Fruit fly (Drosophila melanogaster): ENCODE measurements around the gene CG6254.

The CG6254 gene

dm6 chr3R:10137801-10138200, 23.3 kb downstream of the CG6254 start:
- TF ChIP-seq brk (GFP tag; optimal IDR thresholded peaks at IDR 0.05), result no peak
- no peak for TF ChIP-seq Hr78 (GFP tag; optimal IDR thresholded peaks at IDR 0.05)
- no peak for TF ChIP-seq CG9705 (GFP tag; optimal IDR thresholded peaks at IDR 0.05)
- TF ChIP-seq sage (GFP tag; optimal IDR thresholded peaks at IDR 0.05), result no peak
- no peak for TF ChIP-seq N (GFP tag; optimal IDR thresholded peaks at IDR 0.05)
- TF ChIP-seq Dif (GFP tag; optimal IDR thresholded peaks at IDR 0.05; ENCODE audit: partially characterized antibody), result no peak
- no peak for TF ChIP-seq psq (GFP tag; optimal IDR thresholded peaks at IDR 0.05)
- no peak for TF ChIP-seq jim (GFP tag; optimal IDR thresholded peaks at IDR 0.05)
- no peak for TF ChIP-seq HLH106 (tag; optimal IDR thresholded peaks at IDR 0.05)

DNA sequence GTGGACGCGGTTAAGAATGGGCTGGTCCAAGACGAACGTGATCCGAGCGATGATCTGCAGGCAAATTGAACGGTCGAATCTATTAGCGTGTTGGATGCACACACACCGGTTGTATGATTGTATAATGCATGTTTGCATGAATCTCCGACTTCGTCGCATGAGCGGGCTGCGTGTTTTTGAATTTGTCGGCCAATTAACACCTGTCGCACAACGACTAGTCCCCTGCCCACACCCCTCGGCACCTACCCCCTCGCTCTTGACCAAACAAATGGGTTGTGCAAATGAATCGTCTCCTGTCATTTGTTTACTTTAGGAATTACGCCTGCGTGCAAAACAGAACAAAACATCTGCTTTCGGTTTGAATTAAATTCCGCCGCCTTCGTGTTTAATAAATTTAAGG, 26.1 kb downstream of the CG6254 start:
- no peak for TF ChIP-seq sv (GFP tag; optimal IDR thresholded peaks at IDR 0.05)
- TF ChIP-seq fru (GFP tag; optimal IDR thresholded peaks at IDR 0.05), result no peak
- no peak for TF ChIP-seq Sp1 (GFP tag; optimal IDR thresholded peaks at IDR 0.05)
- TF ChIP-seq Hr83 (GFP tag; optimal IDR thresholded peaks at IDR 0.05; ENCODE audit: poor library complexity, severe bottlenecking), result no peak
- TF ChIP-seq Jra (GFP tag; optimal IDR thresholded peaks at IDR 0.05), result no peak
- TF ChIP-seq psq (GFP tag; optimal IDR thresholded peaks at IDR 0.05), result no peak
- no peak for TF ChIP-seq ey (GFP tag; optimal IDR thresholded peaks at IDR 0.05)
- no peak for TF ChIP-seq brk (GFP tag; optimal IDR thresholded peaks at IDR 0.05)
- TF ChIP-seq tai (GFP tag; optimal IDR thresholded peaks at IDR 0.05), result no peak
- no peak for TF ChIP-seq Hr78 (GFP tag; optimal IDR thresholded peaks at IDR 0.05)
- TF ChIP-seq OdsH (GFP tag; optimal IDR thresholded peaks at IDR 0.05), result no peak
- TF ChIP-seq Abd-B (GFP tag; optimal IDR thresholded peaks at IDR 0.05), result no peak
- TF ChIP-seq Hnf4 (GFP tag; optimal IDR thresholded peaks at IDR 0.05), result no peak
- no peak for TF ChIP-seq rgr (GFP tag; optimal IDR thresholded peaks at IDR 0.05)
- TF ChIP-seq h (GFP tag; optimal IDR thresholded peaks at IDR 0.05), result no peak
- TF ChIP-seq foxo (GFP tag; optimal IDR thresholded peaks at IDR 0.05), result no peak
- no peak for TF ChIP-seq pan (optimal IDR thresholded peaks at IDR 0.05)
- no peak for TF ChIP-seq lola (GFP tag; optimal IDR thresholded peaks at IDR 0.05)
- no peak for TF ChIP-seq N (GFP tag; optimal IDR thresholded peaks at IDR 0.05)
- no peak for TF ChIP-seq Vsx2 (GFP tag; optimal IDR thresholded peaks at IDR 0.05; ENCODE audit: partially characterized antibody)

DNA sequence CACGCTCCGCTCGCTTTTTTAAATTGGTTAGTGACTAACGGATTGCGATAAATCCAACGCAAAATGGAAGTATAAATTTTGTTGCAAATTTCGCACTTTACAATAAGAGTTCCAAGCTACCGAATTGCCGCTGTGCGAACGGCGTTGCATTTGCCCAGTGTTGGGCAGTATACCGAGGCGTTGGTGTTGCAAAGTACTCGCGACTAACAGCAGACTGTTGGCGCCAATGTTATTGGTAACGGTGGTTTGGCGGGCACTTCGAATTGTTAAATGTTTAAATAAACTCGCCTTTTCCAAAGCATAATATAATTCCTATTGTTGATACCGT, 26.8 kb downstream of the CG6254 start:
- TF ChIP-seq dsf (GFP tag; optimal IDR thresholded peaks at IDR 0.05; ENCODE audit: borderline replicate concordance), result peak; percentile 55
- peak; percentile 77 for TF ChIP-seq psq (GFP tag; optimal IDR thresholded peaks at IDR 0.05)
- TF ChIP-seq N (GFP tag; optimal IDR thresholded peaks at IDR 0.05), result no peak
- TF ChIP-seq Myc (optimal IDR thresholded peaks at IDR 0.05), result peak; percentile 22
- TF ChIP-seq br (GFP tag; optimal IDR thresholded peaks at IDR 0.05), result peak; percentile 76
- peak in 1 of 2 experiments; percentile 79 for TF ChIP-seq foxo (GFP tag; optimal IDR thresholded peaks at IDR 0.05)
- TF ChIP-seq tai (GFP tag; optimal IDR thresholded peaks at IDR 0.05), result peak; percentile 67
- peak; percentile 79 for TF ChIP-seq h (GFP tag; optimal IDR thresholded peaks at IDR 0.05)
- TF ChIP-seq OdsH (GFP tag; optimal IDR thresholded peaks at IDR 0.05), result peak; percentile 55
- peak; percentile 13 for TF ChIP-seq woc (GFP tag; optimal IDR thresholded peaks at IDR 0.05)
- TF ChIP-seq fru (GFP tag; optimal IDR thresholded peaks at IDR 0.05), result peak; percentile 68
- peak; percentile 37 for TF ChIP-seq HLH106 (tag; optimal IDR thresholded peaks at IDR 0.05)
- no peak for TF ChIP-seq Rel (GFP tag; optimal IDR thresholded peaks at IDR 0.05)
- TF ChIP-seq Rel (tag; optimal IDR thresholded peaks at IDR 0.05), result peak; percentile 19
- peak; percentile 48 for TF ChIP-seq Sp1 (GFP tag; optimal IDR thresholded peaks at IDR 0.05)
- no peak for TF ChIP-seq Dfd (GFP tag; optimal IDR thresholded peaks at IDR 0.05)
- no peak for TF ChIP-seq jim (GFP tag; optimal IDR thresholded peaks at IDR 0.05)
- no peak for TF ChIP-seq pan (optimal IDR thresholded peaks at IDR 0.05)
- TF ChIP-seq usp (GFP tag; optimal IDR thresholded peaks at IDR 0.05), result no peak
- TF ChIP-seq rgr (GFP tag; optimal IDR thresholded peaks at IDR 0.05), result peak; percentile 79
- TF ChIP-seq lola (GFP tag; optimal IDR thresholded peaks at IDR 0.05), result no peak
- no peak for TF ChIP-seq Dif (GFP tag; optimal IDR thresholded peaks at IDR 0.05; ENCODE audit: partially characterized antibody)
- peak; percentile 33 for TF ChIP-seq brk (GFP tag; optimal IDR thresholded peaks at IDR 0.05)
- TF ChIP-seq Hr83 (GFP tag; optimal IDR thresholded peaks at IDR 0.05; ENCODE audit: poor library complexity, severe bottlenecking), result peak; percentile 95
- TF ChIP-seq Hr78 (GFP tag; optimal IDR thresholded peaks at IDR 0.05), result no peak
- peak; percentile 60 for TF ChIP-seq CG32264 (GFP tag; optimal IDR thresholded peaks at IDR 0.05)
- peak; percentile 87 for TF ChIP-seq Hnf4 (GFP tag; optimal IDR thresholded peaks at IDR 0.05)
- TF ChIP-seq Vsx2 (GFP tag; optimal IDR thresholded peaks at IDR 0.05; ENCODE audit: partially characterized antibody), result no peak
- no peak for TF ChIP-seq sage (GFP tag; optimal IDR thresholded peaks at IDR 0.05)
- TF ChIP-seq CG9705 (GFP tag; optimal IDR thresholded peaks at IDR 0.05), result peak; percentile 48
- TF ChIP-seq ey (GFP tag; optimal IDR thresholded peaks at IDR 0.05), result peak; percentile 60
- TF ChIP-seq GATAd (GFP tag; optimal IDR thresholded peaks at IDR 0.05), result no peak
- TF ChIP-seq Abd-B (GFP tag; optimal IDR thresholded peaks at IDR 0.05), result no peak
- peak; percentile 82 for TF ChIP-seq Jra (GFP tag; optimal IDR thresholded peaks at IDR 0.05)
- TF ChIP-seq dmrt93B (GFP tag; optimal IDR thresholded peaks at IDR 0.05), result no peak
- TF ChIP-seq Mio (GFP tag; optimal IDR thresholded peaks at IDR 0.05), result peak; percentile 9
- no peak for TF ChIP-seq CrebA (GFP tag; optimal IDR thresholded peaks at IDR 0.05; ENCODE audit: borderline replicate concordance)
- TF ChIP-seq dl (GFP tag; optimal IDR thresholded peaks at IDR 0.05; ENCODE audit: insufficient read depth in 1 of 2, partially characterized antibody in 2 of 2), result no peak
- TF ChIP-seq sv (GFP tag; optimal IDR thresholded peaks at IDR 0.05), result peak; percentile 35

All from whole organism, wandering third instar larva.